Fruit fly (Drosophila melanogaster): ENCODE measurements around the gene Pcyt1.

DNA sequence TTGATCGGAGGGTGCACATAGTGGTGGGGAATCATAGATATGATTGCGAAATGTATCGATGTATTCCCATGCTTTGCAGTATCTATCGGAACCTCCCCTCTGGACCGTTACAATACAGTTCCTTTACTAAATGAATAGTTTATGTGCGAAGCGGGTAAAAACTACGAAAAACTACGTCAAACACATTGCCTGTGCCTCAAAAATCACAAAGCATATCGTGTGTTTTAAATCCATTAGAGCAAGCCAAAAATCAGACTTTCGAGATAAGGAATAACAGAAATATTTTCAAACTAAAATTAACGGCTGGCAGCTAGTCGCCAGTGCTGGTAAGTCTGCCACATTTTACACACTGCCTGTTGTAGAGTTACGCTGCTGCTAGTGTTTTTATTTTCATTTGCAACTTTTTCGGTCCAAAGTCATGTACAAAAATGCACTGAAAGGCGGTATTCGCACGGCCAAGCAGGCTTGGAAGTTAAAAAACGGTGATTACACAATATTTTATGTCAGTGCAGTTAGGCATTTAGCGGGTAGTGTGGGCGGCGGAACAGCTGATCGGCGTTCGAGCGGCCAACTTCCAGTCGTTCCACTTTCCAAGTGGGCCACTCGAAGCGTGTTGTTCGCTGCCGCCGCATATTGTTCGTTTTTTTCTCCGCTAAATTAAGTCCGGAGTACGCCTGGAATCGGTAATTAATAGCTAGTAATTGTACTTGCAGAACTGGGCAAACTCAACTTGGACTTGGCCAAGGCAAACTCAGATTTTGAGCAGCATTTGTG is 28.4 kb upstream of the Pcyt1 start:
- TF ChIP-seq Mnt (GFP tag; optimal IDR thresholded peaks at IDR 0.05): peak; percentile 50
- peak; percentile 65 for TF ChIP-seq ovo (GFP tag; optimal IDR thresholded peaks at IDR 0.05)
- no peak for TF ChIP-seq CG33017 (tag; optimal IDR thresholded peaks at IDR 0.05)
- peak; percentile 65 for TF ChIP-seq CG5204 (GFP tag; optimal IDR thresholded peaks at IDR 0.05)
- TF ChIP-seq CG7045 (GFP tag; optimal IDR thresholded peaks at IDR 0.05): no peak
- TF ChIP-seq tj (GFP tag; optimal IDR thresholded peaks at IDR 0.05): peak; percentile 13
- TF ChIP-seq Clk (GFP tag; optimal IDR thresholded peaks at IDR 0.05): peak; percentile 61
- TF ChIP-seq cic (GFP tag; optimal IDR thresholded peaks at IDR 0.05): no peak
- TF ChIP-seq Crg-1 (GFP tag; optimal IDR thresholded peaks at IDR 0.05): peak; percentile 75
